Worm (Caenorhabditis elegans): Measurements from ENCODE around the gene fbxb-63.

DNA sequence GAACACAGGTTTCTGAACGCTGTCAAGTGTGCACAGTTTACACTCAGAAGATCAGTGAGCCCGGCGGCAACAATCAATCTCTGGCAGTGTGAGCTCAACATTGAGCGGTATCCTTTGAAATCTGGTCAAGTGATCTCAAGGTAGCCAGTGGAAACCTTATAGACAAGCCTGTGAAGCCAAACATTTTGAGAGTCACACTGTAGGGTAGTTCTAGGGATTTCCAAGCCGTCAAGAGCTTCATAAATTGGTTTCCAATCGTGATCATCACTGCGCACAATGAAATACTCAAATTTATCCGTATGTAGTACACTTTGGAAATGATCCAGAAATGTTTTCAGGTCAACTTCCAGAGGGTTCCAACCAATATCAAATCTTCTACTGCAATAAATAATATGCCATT, 3.4 kb upstream of the fbxb-63 start, which contains the start of gene F55C9.15:
- no peak for TF ChIP-seq nfya-1 (tag; optimal IDR thresholded peaks at IDR 0.05; ENCODE audit: borderline replicate concordance, insufficient read depth)
- TF ChIP-seq atf-7 (tag; optimal IDR thresholded peaks at IDR 0.05), result no peak
- TF ChIP-seq F23B12.7 (tag; optimal IDR thresholded peaks at IDR 0.05; ENCODE audit: insufficient read depth), result no peak
- TF ChIP-seq ama-1 (optimal IDR thresholded peaks at IDR 0.05), result no peak
- no peak for TF ChIP-seq ama-1 (GFP tag; optimal IDR thresholded peaks at IDR 0.05)
- no peak for TF ChIP-seq ztf-25 (GFP tag; IDR thresholded peaks at IDR 0.05)
- no peak for TF ChIP-seq unc-62 (GFP tag; optimal IDR thresholded peaks at IDR 0.05)
- TF ChIP-seq pha-4 (tag; optimal IDR thresholded peaks at IDR 0.05), result no peak
- TF ChIP-seq aptf-2 (GFP tag; conservative IDR thresholded peaks at IDR 0.05), result no peak
- no peak for TF ChIP-seq Y56A3A.18 (GFP tag; IDR thresholded peaks at IDR 0.05)
- no peak for TF ChIP-seq lin-40 (tag; optimal IDR thresholded peaks at IDR 0.05)

All from whole organism, young adult.